Worm (Caenorhabditis elegans) whole organism, mixed stage, embryonic: ENCODE results near the gene lin-24.

ENCODE experiments used
- ceh-43 ChIP-seq: fragments of 200-800 bp; sonication (Bioruptor generic); optimal IDR thresholded peaks from 2 replicates; lab custom pipeline; 2018; ENCODE audit warnings: mild to moderate bottlenecking, missing genetic modification characterization, moderate library complexity, missing compliant biosample characterization
- nhr-12 ChIP-seq: fragments of 150-350 bp; optimal IDR thresholded peaks from 2 replicates; lab custom pipeline; 2014; ENCODE audit warnings: missing biosample characterization, missing genetic modification characterization
- nhr-237 ChIP-seq: fragments of 150-350 bp; optimal IDR thresholded peaks from 2 replicates; lab custom pipeline; 2014; ENCODE audit warnings: missing biosample characterization, missing genetic modification characterization
- nhr-28 ChIP-seq: fragments of 150-350 bp; optimal IDR thresholded peaks from 2 replicates; lab custom pipeline; 2014; ENCODE audit warnings: missing biosample characterization, missing genetic modification characterization
- unc-62 ChIP-seq: fragments of 150-350 bp; optimal IDR thresholded peaks from 2 replicates; lab custom pipeline; 2014; ENCODE audit warnings: missing biosample characterization, missing genetic modification reagents, missing genetic modification characterization

DNA sequence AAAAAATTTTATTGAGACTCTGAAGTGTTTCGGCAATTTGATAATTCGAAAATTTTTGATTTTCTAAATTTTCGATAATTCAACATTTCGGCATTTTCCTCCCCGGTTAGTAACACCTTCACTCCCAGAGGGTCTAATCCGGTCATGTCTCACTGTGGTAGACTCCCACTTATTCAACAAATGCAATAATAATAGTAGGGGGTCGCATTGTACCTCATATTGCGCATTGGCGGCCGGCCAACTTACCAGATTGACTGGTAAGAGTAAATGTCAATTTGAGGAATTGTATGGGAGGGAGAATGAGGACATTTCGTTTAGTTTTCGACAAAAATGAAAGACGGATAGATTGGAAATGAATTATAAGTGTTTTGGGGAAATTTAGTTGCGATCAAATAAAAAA is 4.5 kb downstream of the lin-24 start:
- no peak for TF ChIP-seq ceh-43
- TF ChIP-seq nhr-237: no peak
- no peak for TF ChIP-seq unc-62 (GFP tag; lab: Kevin White, UChicago)
- TF ChIP-seq nhr-12 (tag; lab: Kevin White, UChicago): no peak
- no peak for TF ChIP-seq nhr-28 (tag; lab: Kevin White, UChicago)
